Worm (Caenorhabditis elegans): ENCODE data around the gene Y71H2B.4.

- TF ChIP-seq flt-1 (GFP tag; IDR thresholded peaks at IDR 0.05) (no peak), ztf-23 (GFP tag; IDR thresholded peaks at IDR 0.05) (no peak), tab-1 (GFP tag; IDR thresholded peaks at IDR 0.05) (no peak), cog-1 (tag; optimal IDR thresholded peaks at IDR 0.05) (no peak), ref-1 (GFP tag; conservative IDR thresholded peaks at IDR 0.05) (no peak), klf-2 (GFP tag; conservative IDR thresholded peaks at IDR 0.05) (no peak), ztf-29 (GFP tag; IDR thresholded peaks at IDR 0.05) (no peak), med-1 (GFP tag; optimal IDR thresholded peaks at IDR 0.05; ENCODE audit: insufficient read depth) (no peak)
These were observed 9.9 kb downstream of the Y71H2B.4 start, which contains the start of gene acbp-8 for ce11 chrIII:2628690-2629089.

Measured in whole organism, midembryonic.